Worm (Caenorhabditis elegans) whole organism, early embryonic: Measurements from ENCODE around the gene ubc-15.

Experiments used
- F13C5.2 ChIP-seq: sonication (generic microtip); optimal IDR thresholded peaks from 2 replicates; lab custom pipeline; 2017; ENCODE audit warnings: mild to moderate bottlenecking, missing genetic modification characterization, inconsistent platforms, missing compliant biosample characterization
- scrt-1 ChIP-seq: fragments of 200-800 bp; sonication (Bioruptor generic); IDR thresholded peaks from 2 replicates; pipeline ENCODE4 v1.3.6; 2022; ENCODE audit warnings: missing genetic modification characterization, missing compliant biosample characterization

DNA sequence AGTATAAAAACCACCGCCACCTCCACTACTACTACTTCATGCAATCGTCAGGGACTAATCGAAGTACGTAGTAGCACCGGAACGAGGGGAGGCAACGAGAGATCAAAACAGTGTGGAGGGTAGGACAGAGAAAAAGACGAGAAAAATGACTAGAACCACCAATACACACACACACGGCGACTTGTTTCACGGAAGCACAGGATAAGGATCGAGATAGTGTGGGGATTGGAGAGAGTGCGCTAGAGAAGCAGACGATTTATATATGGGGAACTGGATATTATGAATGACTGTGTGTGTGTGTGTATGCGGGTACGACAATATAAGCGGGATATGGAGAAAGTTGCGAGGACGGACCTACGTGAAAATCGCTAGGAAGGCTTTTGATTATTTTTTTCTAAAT is 58.6 kb downstream of the ubc-15 start:
- no peak for TF ChIP-seq F13C5.2 (tag; lab: Kevin White, UChicago)
- no peak for TF ChIP-seq scrt-1 (GFP tag; lab: Robert Waterston, UW)
